Worm (Caenorhabditis elegans) whole organism, L2 larva: ENCODE data around the gene mml-1.
A peak's percentile ranks its signal among the peaks of the same experiment; 100 is the strongest.

Experiments
- C34F6.9 ChIP-seq: fragments of 150-350 bp; optimal IDR thresholded peaks from 2 replicates; lab custom pipeline; 2014; ENCODE audit warnings: missing biosample characterization, missing genetic modification characterization
- F13H6.1 ChIP-seq: sonication (generic microtip); optimal IDR thresholded peaks from 2 replicates; lab custom pipeline; 2016; ENCODE audit warnings: missing genetic modification characterization, missing compliant biosample characterization
- R02D3.7 ChIP-seq: fragments of 150-350 bp; optimal IDR thresholded peaks from 2 replicates; lab custom pipeline; 2014; ENCODE audit warnings: missing biosample characterization, missing genetic modification characterization
- Y55F3AM.14 ChIP-seq: fragments of 200-800 bp; sonication (Bioruptor generic); optimal IDR thresholded peaks from 2 replicates; lab custom pipeline; 2018; ENCODE audit warnings: mild to moderate bottlenecking, missing genetic modification characterization, missing compliant biosample characterization
- ZK546.5 ChIP-seq: sonication (generic microtip); optimal IDR thresholded peaks from 2 replicates; lab custom pipeline; 2017; ENCODE audit warnings: missing biosample characterization, missing genetic modification characterization
- aly-2 ChIP-seq: fragments of 150-350 bp; optimal IDR thresholded peaks from 2 replicates; lab custom pipeline; 2014; ENCODE audit warnings: missing biosample characterization, missing genetic modification characterization
- ama-1 ChIP-seq: fragments of 150-350 bp; optimal IDR thresholded peaks from 2 replicates; lab custom pipeline; 2018; ENCODE audit warnings: inconsistent platforms
- blmp-1 ChIP-seq: sonication (generic microtip); optimal IDR thresholded peaks from 2 replicates; lab custom pipeline; 2017; ENCODE audit warnings: missing genetic modification characterization, mild to moderate bottlenecking, missing compliant biosample characterization, antibody characterized with exemption, moderate library complexity; ENCODE audit not compliant: insufficient read depth
- ceh-16 ChIP-seq: fragments of 150-350 bp; optimal IDR thresholded peaks from 2 replicates; lab custom pipeline; 2014; ENCODE audit warnings: missing biosample characterization, missing genetic modification characterization
- ceh-82 ChIP-seq: fragments of 150-350 bp; optimal IDR thresholded peaks from 2 replicates; lab custom pipeline; 2014; ENCODE audit warnings: missing biosample characterization, missing genetic modification characterization
- crh-2 ChIP-seq: sonication (generic microtip); optimal IDR thresholded peaks from 2 replicates; lab custom pipeline; 2017; ENCODE audit warnings: missing biosample characterization, missing genetic modification characterization
- dmd-4 ChIP-seq: sonication (generic microtip); optimal IDR thresholded peaks from 2 replicates; lab custom pipeline; 2017; ENCODE audit warnings: missing biosample characterization, missing genetic modification characterization
- egl-27 ChIP-seq: sonication (generic microtip); optimal IDR thresholded peaks from 3 replicates; lab custom pipeline; 2017; ENCODE audit warnings: missing biosample characterization, missing genetic modification reagents, missing genetic modification characterization
- elt-1 ChIP-seq: fragments of 150-350 bp; optimal IDR thresholded peaks from 2 replicates; lab custom pipeline; 2014; ENCODE audit warnings: missing biosample characterization, missing genetic modification characterization
- elt-3 ChIP-seq: sonication (generic microtip); optimal IDR thresholded peaks from 2 replicates; lab custom pipeline; 2017; ENCODE audit warnings: missing biosample characterization, missing genetic modification characterization
- fos-1 ChIP-seq: fragments of 150-350 bp; optimal IDR thresholded peaks from 2 replicates; lab custom pipeline; 2014; ENCODE audit warnings: missing biosample characterization, missing genetic modification characterization
- gmeb-1 ChIP-seq: fragments of 150-350 bp; optimal IDR thresholded peaks from 2 replicates; lab custom pipeline; 2014; ENCODE audit warnings: missing biosample characterization, missing genetic modification characterization
- lin-11 ChIP-seq: fragments of 150-350 bp; sonication (generic microtip); optimal IDR thresholded peaks from 2 replicates; lab custom pipeline; 2014; ENCODE audit warnings: missing biosample characterization, missing genetic modification characterization, inconsistent platforms, mixed read lengths
- lin-13 ChIP-seq: fragments of 150-350 bp; optimal IDR thresholded peaks from 2 replicates; lab custom pipeline; 2014; ENCODE audit warnings: missing biosample characterization, missing genetic modification reagents, missing genetic modification characterization
- lsy-2 ChIP-seq, 2 experiments: fragments of 150-350 bp in 1 of 2; sonication (generic microtip) in 1 of 2; optimal IDR thresholded peaks; 2 replicates each; lab custom pipeline; 2014 to 2017; ENCODE audit warnings: missing biosample characterization in 2 of 2, missing genetic modification characterization in 2 of 2
- mab-5 ChIP-seq: fragments of 150-350 bp; optimal IDR thresholded peaks from 2 replicates; lab custom pipeline; 2014; ENCODE audit warnings: missing biosample characterization, missing genetic modification characterization
- mbf-1 ChIP-seq: sonication (generic microtip); optimal IDR thresholded peaks from 2 replicates; lab custom pipeline; 2017; ENCODE audit warnings: missing biosample characterization, missing genetic modification characterization
- mdl-1 ChIP-seq, 2 experiments: fragments of 150-350 bp in 1 of 2; sonication (generic microtip) in 1 of 2; optimal IDR thresholded peaks; 2 replicates each; lab custom pipeline; 2017; ENCODE audit warnings: missing biosample characterization in 2 of 2, missing genetic modification characterization in 2 of 2
- nhr-10 ChIP-seq: sonication (generic microtip); optimal IDR thresholded peaks from 2 replicates; lab custom pipeline; 2017; ENCODE audit warnings: missing biosample characterization, missing genetic modification characterization
- nhr-11 ChIP-seq: fragments of 150-350 bp; optimal IDR thresholded peaks from 2 replicates; lab custom pipeline; 2014; ENCODE audit warnings: missing biosample characterization, missing genetic modification characterization
- nhr-12 ChIP-seq: fragments of 150-350 bp; optimal IDR thresholded peaks from 2 replicates; lab custom pipeline; 2014; ENCODE audit warnings: missing biosample characterization, missing genetic modification characterization
- nhr-129 ChIP-seq: fragments of 150-350 bp; optimal IDR thresholded peaks from 2 replicates; lab custom pipeline; 2014; ENCODE audit warnings: missing biosample characterization, missing genetic modification characterization
- nhr-21 ChIP-seq: fragments of 150-350 bp; optimal IDR thresholded peaks from 2 replicates; lab custom pipeline; 2014; ENCODE audit warnings: missing biosample characterization, missing genetic modification characterization
- nhr-23 ChIP-seq: fragments of 150-350 bp; optimal IDR thresholded peaks from 2 replicates; lab custom pipeline; 2014; ENCODE audit warnings: missing biosample characterization, missing genetic modification reagents, missing genetic modification characterization
- nhr-237 ChIP-seq: fragments of 150-350 bp; optimal IDR thresholded peaks from 2 replicates; lab custom pipeline; 2014; ENCODE audit warnings: missing biosample characterization, missing genetic modification characterization
- nhr-25 ChIP-seq: fragments of 150-350 bp; sonication (generic microtip); optimal IDR thresholded peaks from 3 replicates; lab custom pipeline; 2014; ENCODE audit warnings: missing biosample characterization, missing genetic modification characterization
- nhr-6 ChIP-seq: fragments of 150-350 bp; optimal IDR thresholded peaks from 2 replicates; lab custom pipeline; 2014; ENCODE audit warnings: missing biosample characterization, missing genetic modification characterization
- peb-1 ChIP-seq: fragments of 150-350 bp; optimal IDR thresholded peaks from 2 replicates; lab custom pipeline; 2014; ENCODE audit warnings: missing biosample characterization, missing genetic modification characterization
- sem-4 ChIP-seq: fragments of 150-350 bp; optimal IDR thresholded peaks from 2 replicates; lab custom pipeline; 2014; ENCODE audit warnings: missing biosample characterization, missing genetic modification reagents, missing genetic modification characterization
- skn-1 ChIP-seq: sonication (generic microtip); optimal IDR thresholded peaks from 2 replicates; lab custom pipeline; 2017; ENCODE audit warnings: missing biosample characterization, missing genetic modification characterization
- sma-3 ChIP-seq: sonication (generic microtip); optimal IDR thresholded peaks from 2 replicates; lab custom pipeline; 2016; ENCODE audit warnings: missing genetic modification reagents, missing genetic modification characterization, missing compliant biosample characterization
- sma-9 ChIP-seq, 2 experiments: fragments of 150-350 bp in 1 of 2; sonication (generic microtip) in 1 of 2; optimal IDR thresholded peaks; 2 replicates each; lab custom pipeline; 2014 to 2016; ENCODE audit warnings: missing genetic modification characterization in 2 of 2, mild to moderate bottlenecking in 1 of 2, missing biosample characterization in 1 of 2, missing compliant biosample characterization in 1 of 2, missing genetic modification reagents in 1 of 2, moderate library complexity in 1 of 2
- snpc-4 ChIP-seq: fragments of 150-350 bp; optimal IDR thresholded peaks from 2 replicates; lab custom pipeline; 2014; ENCODE audit warnings: missing biosample characterization, missing genetic modification characterization
- unc-39 ChIP-seq: fragments of 150-350 bp; optimal IDR thresholded peaks from 2 replicates; lab custom pipeline; 2014; ENCODE audit warnings: missing biosample characterization, missing genetic modification characterization
- unc-55 ChIP-seq: fragments of 150-350 bp; sonication (generic microtip); optimal IDR thresholded peaks from 3 replicates; lab custom pipeline; 2014; ENCODE audit warnings: missing biosample characterization, missing genetic modification reagents, missing genetic modification characterization
- unc-62 ChIP-seq: fragments of 150-350 bp; optimal IDR thresholded peaks from 2 replicates; lab custom pipeline; 2014; ENCODE audit warnings: missing biosample characterization, missing genetic modification reagents, missing genetic modification characterization
- ztf-1 ChIP-seq: fragments of 200-800 bp; sonication (Bioruptor generic); conservative IDR thresholded peaks from 2 replicates; pipeline ENCODE4 v1.3.6; 2022; ENCODE audit warnings: missing genetic modification characterization, missing compliant biosample characterization
- ztf-4 ChIP-seq: fragments of 150-350 bp; optimal IDR thresholded peaks from 2 replicates; lab custom pipeline; 2014; ENCODE audit warnings: missing biosample characterization, missing genetic modification characterization

The mml-1 gene

DNA sequence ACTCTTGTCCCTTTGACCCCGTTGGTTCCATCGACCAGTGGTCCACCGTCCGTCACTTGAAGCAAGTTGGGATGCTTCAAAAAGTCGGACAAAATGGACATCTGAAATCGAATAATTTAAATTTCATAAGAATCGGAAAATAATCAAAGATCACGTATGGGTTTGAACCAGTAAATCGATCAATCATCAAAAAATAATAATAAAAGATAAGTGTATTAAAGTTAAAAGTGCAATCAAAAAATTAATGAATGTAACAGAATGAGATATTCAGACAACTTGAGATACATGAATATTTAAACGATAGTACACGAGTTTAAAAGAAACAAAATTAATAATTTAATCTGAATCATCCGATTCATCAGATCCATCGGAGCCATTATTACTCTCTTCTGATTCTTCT is 4.4 kb upstream of the mml-1 start, which contains the start of gene T20B12.7:
TSS of gene T20B12.7 (minus strand) at position 101 of the 400 bp plus-strand sequence.
- no peak for TF ChIP-seq ZK546.5
- no peak for TF ChIP-seq nhr-129
- no peak for TF ChIP-seq crh-2 (tag; lab: Kevin White, UChicago)
- no peak for TF ChIP-seq sem-4

DNA sequence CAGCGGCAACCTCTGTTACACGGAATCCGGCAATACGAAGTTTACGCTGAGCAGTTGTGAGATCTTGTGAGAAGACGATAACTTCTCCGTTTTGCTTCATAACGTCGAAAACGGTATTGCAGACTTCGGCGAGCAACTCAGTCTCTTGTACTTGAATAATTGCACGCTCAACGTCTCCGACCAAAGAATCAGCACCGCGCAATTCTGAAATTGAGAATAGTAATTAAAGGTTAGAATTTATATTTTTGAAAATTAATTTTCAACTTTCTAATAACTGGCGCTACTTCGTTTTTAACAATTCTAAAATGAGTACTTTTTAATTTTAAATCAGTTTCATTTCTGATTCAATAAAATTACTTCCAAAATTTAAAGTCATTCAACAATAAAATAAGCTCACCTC is 4.0 kb upstream of the mml-1 start:
- TF ChIP-seq egl-27 (tag; lab: Kevin White, UChicago) (no peak), gmeb-1 (tag; lab: Kevin White, UChicago) (no peak), nhr-12 (no peak), nhr-10 (tag; lab: Kevin White, UChicago) (no peak), aly-2 (tag; lab: Kevin White, UChicago) (no peak), peb-1 (tag; lab: Kevin White, UChicago) (no peak), skn-1 (tag; lab: Kevin White, UChicago) (no peak), sem-4 (no peak), nhr-237 (tag; lab: Kevin White, UChicago) (no peak), snpc-4 (tag; lab: Kevin White, UChicago) (no peak), nhr-129 (no peak), elt-3 (tag; lab: Kevin White, UChicago) (no peak), mbf-1 (no peak)

DNA sequence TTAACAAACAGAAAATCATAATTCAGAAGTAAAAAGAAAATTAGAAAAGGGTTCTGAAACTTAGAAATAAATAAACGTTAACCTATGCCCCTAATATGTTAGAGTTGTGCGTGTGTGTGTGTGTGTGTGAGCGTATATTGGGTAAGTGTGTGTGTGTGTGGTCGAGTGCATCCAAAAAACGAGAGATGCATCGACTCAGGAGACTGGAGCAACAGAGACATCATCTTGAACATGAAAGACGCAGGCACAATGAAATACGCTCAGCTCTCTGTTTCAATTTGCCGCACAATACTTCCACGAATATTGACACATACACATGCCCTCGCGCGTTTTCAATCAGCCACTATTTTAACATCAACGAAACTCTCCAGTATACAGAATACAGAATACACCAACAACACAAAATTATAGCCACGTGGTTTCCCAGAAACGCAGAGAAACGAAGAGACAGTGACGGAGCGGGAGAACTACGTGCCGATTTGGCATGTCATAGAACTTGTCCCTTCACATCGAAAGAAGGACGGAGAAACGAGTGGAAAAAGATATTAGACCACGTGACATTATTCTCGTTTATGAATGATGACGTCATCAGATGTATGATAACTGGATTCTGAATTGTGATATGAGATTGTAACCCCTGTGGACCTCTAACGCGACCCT is 1.7 kb upstream of the mml-1 start:
- TF ChIP-seq egl-27 (tag; lab: Kevin White, UChicago) (peak; percentile 60), mbf-1 (no peak), ztf-4 (tag; lab: Kevin White, UChicago) (peak; percentile 89), nhr-23 (tag; lab: Kevin White, UChicago) (no peak), gmeb-1 (tag; lab: Kevin White, UChicago) (peak; percentile 69), F13H6.1 (peak; percentile 58), skn-1 (tag; lab: Kevin White, UChicago) (peak; percentile 16), nhr-129 (peak; percentile 92), lsy-2 (tag; optimal IDR thresholded peaks at IDR 0.05; lab: Kevin White, UChicago) (peak; percentile 33 to 76), unc-39 (no peak), ztf-1 (GFP tag; lab: Robert Waterston, UW) (no peak), elt-3 (tag; lab: Kevin White, UChicago) (no peak), peb-1 (tag; lab: Kevin White, UChicago) (no peak), nhr-237 (tag; lab: Kevin White, UChicago) (no peak), dmd-4 (no peak), elt-1 (tag; lab: Kevin White, UChicago) (no peak), mab-5 (tag; lab: Kevin White, UChicago) (no peak), blmp-1 (tag; lab: Kevin White, UChicago) (peak; percentile 75), snpc-4 (tag; lab: Kevin White, UChicago) (peak; percentile 41), lin-13 (GFP tag; lab: Kevin White, UChicago) (peak; percentile 17), R02D3.7 (tag; lab: Kevin White, UChicago) (no peak), sem-4 (peak; percentile 70), ZK546.5 (no peak), Y55F3AM.14 (GFP tag; lab: Kevin White, UChicago) (peak; percentile 66), nhr-21 (tag; lab: Kevin White, UChicago) (peak; percentile 93), lin-11 (tag; lab: Kevin White, UChicago) (no peak), ama-1 (lab: Kevin White, UChicago) (peak; percentile 59), nhr-6 (peak; percentile 67), nhr-10 (tag; lab: Kevin White, UChicago) (peak; percentile 8), sma-9 (GFP tag; optimal IDR thresholded peaks at IDR 0.05; lab: Kevin White, UChicago) (peak; percentile 91), sma-9 (tag; optimal IDR thresholded peaks at IDR 0.05; lab: Kevin White, UChicago) (no peak), unc-62 (GFP tag; lab: Kevin White, UChicago) (peak; percentile 15), sma-3 (GFP tag; lab: Kevin White, UChicago) (peak; percentile 95), fos-1 (tag; lab: Kevin White, UChicago) (peak; percentile 75), nhr-25 (peak; percentile 97), mdl-1 (tag; optimal IDR thresholded peaks at IDR 0.05; lab: Kevin White, UChicago) (peak; percentile 92 to 96), nhr-11 (tag; lab: Kevin White, UChicago) (no peak), crh-2 (tag; lab: Kevin White, UChicago) (peak; percentile 92), ceh-16 (tag; lab: Kevin White, UChicago) (no peak), C34F6.9 (tag; lab: Kevin White, UChicago) (peak; percentile 82), ceh-82 (tag; lab: Kevin White, UChicago) (no peak), unc-55 (GFP tag; lab: Kevin White, UChicago) (peak; percentile 52)
- TF ChIP-seq, all 48 proteins: peak for 25
